Fruit fly (Drosophila melanogaster) whole organism, embryonic: ENCODE results near the gene Pez.
A peak's percentile ranks its signal among the peaks of the same experiment; 100 is the strongest.

Experiments used
- Adf1 ChIP-seq: fragments of 200-800 bp; sonication (Bioruptor generic); IDR thresholded peaks from 2 replicates; pipeline ENCODE4 v1.3.6; 2022; ENCODE audit warnings: missing biosample characterization, missing genetic modification characterization
- Asciz ChIP-seq: fragments of 200-800 bp; sonication (Bioruptor generic); optimal IDR thresholded peaks from 2 replicates; lab custom pipeline; 2017; ENCODE audit warnings: missing biosample characterization, mild to moderate bottlenecking, missing genetic modification characterization, missing genetic modification reagents
- CG10431 ChIP-seq: fragments of 200-800 bp; sonication (Bioruptor generic); optimal IDR thresholded peaks from 3 replicates; lab custom pipeline; 2018; ENCODE audit warnings: missing biosample characterization, mild to moderate bottlenecking, missing genetic modification characterization
- CG11085 ChIP-seq: fragments of 200-800 bp; sonication (Bioruptor generic); IDR thresholded peaks from 2 replicates; pipeline ENCODE4 v1.3.6; 2022; ENCODE audit warnings: missing biosample characterization, missing genetic modification characterization
- CG11695 ChIP-seq: fragments of 200-800 bp; sonication (Bioruptor generic); IDR thresholded peaks from 3 replicates; pipeline ENCODE4 v1.3.6; 2022; ENCODE audit warnings: missing biosample characterization, missing genetic modification characterization
- CG12104 ChIP-seq: fragments of 200-800 bp; sonication (Bioruptor generic); optimal IDR thresholded peaks from 3 replicates; lab custom pipeline; 2016; ENCODE audit warnings: missing biosample characterization, missing genetic modification characterization
- CG12219 ChIP-seq: fragments of 200-800 bp; sonication (Bioruptor generic); optimal IDR thresholded peaks from 3 replicates; lab custom pipeline; 2018; ENCODE audit warnings: missing biosample characterization, mild to moderate bottlenecking, missing genetic modification characterization
- CG12236 ChIP-seq: fragments of 200-800 bp; sonication (Bioruptor generic); optimal IDR thresholded peaks from 2 replicates; lab custom pipeline; 2016; ENCODE audit warnings: missing biosample characterization, missing genetic modification characterization
- CG14441 ChIP-seq: fragments of 200-800 bp; sonication (Bioruptor generic); IDR thresholded peaks from 2 replicates; pipeline ENCODE4 v1.3.6; 2022; ENCODE audit warnings: missing biosample characterization, missing genetic modification characterization
- CG18262 ChIP-seq: fragments of 200-800 bp; optimal IDR thresholded peaks from 3 replicates; lab custom pipeline; 2019; ENCODE audit warnings: missing biosample characterization, mild to moderate bottlenecking, missing genetic modification characterization, moderate library complexity
- CG18476 ChIP-seq: fragments of 200-800 bp; sonication (Bioruptor generic); optimal IDR thresholded peaks from 2 replicates; lab custom pipeline; 2016; ENCODE audit warnings: missing biosample characterization, mild to moderate bottlenecking, missing genetic modification characterization
- CG18619 ChIP-seq: fragments of 200-800 bp; sonication (Bioruptor generic); optimal IDR thresholded peaks from 3 replicates; lab custom pipeline; 2017; ENCODE audit warnings: missing biosample characterization, mild to moderate bottlenecking, missing genetic modification characterization
- CG30020 ChIP-seq: fragments of 200-800 bp; optimal IDR thresholded peaks from 2 replicates; lab custom pipeline; 2019; ENCODE audit warnings: missing biosample characterization, mild to moderate bottlenecking, missing genetic modification characterization, moderate library complexity
- CG31388 ChIP-seq: fragments of 200-800 bp; sonication (Bioruptor generic); optimal IDR thresholded peaks from 2 replicates; lab custom pipeline; 2016; ENCODE audit warnings: missing biosample characterization, missing genetic modification characterization
- CG4328 ChIP-seq: fragments of 200-800 bp; sonication (Bioruptor generic); optimal IDR thresholded peaks from 3 replicates; lab custom pipeline; 2017; ENCODE audit warnings: missing biosample characterization, missing genetic modification reagents, missing genetic modification characterization
- CG5180 ChIP-seq: fragments of 200-800 bp; sonication (Bioruptor generic); optimal IDR thresholded peaks from 3 replicates; lab custom pipeline; 2017; ENCODE audit warnings: missing biosample characterization, missing genetic modification characterization, mild to moderate bottlenecking, moderate library complexity, missing genetic modification reagents
- CG5245 ChIP-seq: fragments of 200-800 bp; sonication (Bioruptor generic); optimal IDR thresholded peaks from 3 replicates; lab custom pipeline; 2016; ENCODE audit warnings: missing biosample characterization, missing genetic modification characterization
- CG6654 ChIP-seq: fragments of 200-800 bp; sonication (Bioruptor generic); optimal IDR thresholded peaks from 2 replicates; lab custom pipeline; 2017; ENCODE audit warnings: missing biosample characterization, mild to moderate bottlenecking, missing genetic modification characterization
- CG6765 ChIP-seq: fragments of 200-800 bp; sonication (Bioruptor generic); optimal IDR thresholded peaks from 3 replicates; lab custom pipeline; 2017; ENCODE audit warnings: missing biosample characterization, mild to moderate bottlenecking, missing genetic modification characterization
- CG6791 ChIP-seq: fragments of 200-800 bp; sonication (Bioruptor generic); IDR thresholded peaks from 3 replicates; pipeline ENCODE4 v1.3.6; 2022; ENCODE audit warnings: missing biosample characterization, missing genetic modification characterization; ENCODE audit not compliant: partially characterized antibody
- CG8478 ChIP-seq: fragments of >200 bp; optimal IDR thresholded peaks from 2 replicates; lab custom pipeline; 2018
- CG8924 ChIP-seq: fragments of 200-800 bp; optimal IDR thresholded peaks from 3 replicates; lab custom pipeline; 2019; ENCODE audit warnings: missing biosample characterization, mild to moderate bottlenecking, missing genetic modification characterization, moderate library complexity
- D ChIP-seq, 2 experiments: fragments of 200-800 bp in 1 of 2; fragments of >200 bp in 1 of 2; sonication (Bioruptor generic) in 1 of 2; optimal IDR thresholded peaks; 2 replicates in 1 of 2; 3 replicates in 1 of 2; lab custom pipeline; 2017; ENCODE audit warnings: mild to moderate bottlenecking in 1 of 2, missing biosample characterization in 1 of 2, missing genetic modification characterization in 1 of 2, missing genetic modification reagents in 1 of 2
- D19A ChIP-seq: fragments of 200-800 bp; optimal IDR thresholded peaks from 3 replicates; lab custom pipeline; 2019; ENCODE audit warnings: missing biosample characterization, mild to moderate bottlenecking, missing genetic modification characterization, moderate library complexity
- Dip2 ChIP-seq: fragments of 200-800 bp; sonication (Bioruptor generic); IDR thresholded peaks from 2 replicates; pipeline ENCODE4 v1.3.6; 2022; ENCODE audit warnings: missing biosample characterization, missing genetic modification characterization
- Eip74EF ChIP-seq, 2 experiments: fragments of 200-800 bp in 1 of 2; fragments of >200 bp in 1 of 2; sonication (Bioruptor generic) in 1 of 2; optimal IDR thresholded peaks; 2 replicates each; lab custom pipeline; 2017 to 2019; ENCODE audit warnings: missing biosample characterization in 2 of 2, missing genetic modification characterization in 2 of 2, mild to moderate bottlenecking in 1 of 2, moderate library complexity in 1 of 2
- Ets65A ChIP-seq: fragments of 200-800 bp; sonication (Bioruptor generic); peaks from one replicate; lab custom pipeline; 2016; ENCODE audit warnings: missing biosample characterization, missing genetic modification characterization
- Gsc ChIP-seq: fragments of 200-800 bp; sonication (Bioruptor generic); IDR thresholded peaks from 2 replicates; pipeline ENCODE4 v1.3.6; 2022; ENCODE audit warnings: missing biosample characterization, missing genetic modification characterization
- Jarid2 ChIP-seq: fragments of 200-800 bp; sonication (Bioruptor generic); optimal IDR thresholded peaks from 3 replicates; lab custom pipeline; 2017; ENCODE audit warnings: mild to moderate bottlenecking, missing biosample characterization, missing genetic modification reagents, missing genetic modification characterization
- Lhr ChIP-seq: fragments of 200-800 bp; sonication (Bioruptor generic); optimal IDR thresholded peaks from 3 replicates; lab custom pipeline; 2017; ENCODE audit warnings: mild to moderate bottlenecking, missing biosample characterization, missing genetic modification reagents, missing genetic modification characterization
- Oaz ChIP-seq: fragments of 200-800 bp; sonication (Bioruptor generic); IDR thresholded peaks from 2 replicates; pipeline ENCODE4 v1.3.6; 2022; ENCODE audit warnings: missing biosample characterization, missing genetic modification characterization
- Optix ChIP-seq: fragments of 200-800 bp; sonication (Bioruptor generic); IDR thresholded peaks from 3 replicates; pipeline ENCODE4 v1.3.6; 2022; ENCODE audit warnings: missing biosample characterization, missing genetic modification characterization
- Rx ChIP-seq: fragments of 200-800 bp; sonication (Bioruptor generic); IDR thresholded peaks from 2 replicates; pipeline ENCODE4 v1.3.6; 2022; ENCODE audit warnings: missing biosample characterization, missing genetic modification characterization
- Tbp ChIP-seq: fragments of >200 bp; optimal IDR thresholded peaks from 2 replicates; lab custom pipeline; 2018; ENCODE audit warnings: missing biosample characterization, missing genetic modification characterization
- Xrp1 ChIP-seq: fragments of 200-800 bp; sonication (Bioruptor generic); IDR thresholded peaks from 2 replicates; pipeline ENCODE4 v1.3.6; 2022; ENCODE audit warnings: missing biosample characterization, missing genetic modification characterization
- cg ChIP-seq: fragments of 200-800 bp; sonication (Bioruptor generic); optimal IDR thresholded peaks from 3 replicates; lab custom pipeline; 2019; ENCODE audit warnings: missing biosample characterization, mild to moderate bottlenecking, missing genetic modification characterization, moderate library complexity
- croc ChIP-seq: fragments of 200-800 bp; sonication (Bioruptor generic); conservative IDR thresholded peaks from 3 replicates; pipeline ENCODE4 v1.3.6; 2022; ENCODE audit warnings: missing biosample characterization, missing genetic modification characterization
- ems ChIP-seq: fragments of 200-800 bp; sonication (Bioruptor generic); optimal IDR thresholded peaks from 3 replicates; lab custom pipeline; 2016; ENCODE audit warnings: missing biosample characterization, missing genetic modification characterization
- ewg ChIP-seq: fragments of 200-800 bp; sonication (Bioruptor generic); optimal IDR thresholded peaks from 3 replicates; lab custom pipeline; 2017; ENCODE audit warnings: mild to moderate bottlenecking, missing biosample characterization, missing genetic modification reagents, missing genetic modification characterization
- eyg ChIP-seq: fragments of 200-800 bp; sonication (Bioruptor generic); optimal IDR thresholded peaks from 3 replicates; lab custom pipeline; 2016; ENCODE audit warnings: missing biosample characterization, missing genetic modification characterization
- gsb-n ChIP-seq: fragments of 200-800 bp; sonication (Bioruptor generic); optimal IDR thresholded peaks from 3 replicates; lab custom pipeline; 2018; ENCODE audit warnings: missing biosample characterization, mild to moderate bottlenecking, missing genetic modification characterization
- inv ChIP-seq: fragments of 200-800 bp; sonication (Bioruptor generic); IDR thresholded peaks from 2 replicates; pipeline ENCODE4 v1.3.6; 2022; ENCODE audit warnings: missing biosample characterization, missing genetic modification characterization; ENCODE audit not compliant: partially characterized antibody
- ken ChIP-seq: fragments of 200-800 bp; sonication (Bioruptor generic); IDR thresholded peaks from 3 replicates; pipeline ENCODE4 v1.3.6; 2022; ENCODE audit warnings: missing biosample characterization, missing genetic modification characterization
- nerfin-1 ChIP-seq: fragments of 200-800 bp; sonication (Bioruptor generic); optimal IDR thresholded peaks from 3 replicates; lab custom pipeline; 2019; ENCODE audit warnings: missing biosample characterization, mild to moderate bottlenecking, missing genetic modification characterization, moderate library complexity
- pros ChIP-seq: fragments of 200-800 bp; sonication (Bioruptor generic); optimal IDR thresholded peaks from 3 replicates; lab custom pipeline; 2019; ENCODE audit warnings: missing biosample characterization, mild to moderate bottlenecking, missing genetic modification characterization, moderate library complexity
- row ChIP-seq: fragments of 200-800 bp; sonication (Bioruptor generic); IDR thresholded peaks from 3 replicates; pipeline ENCODE4 v1.3.6; 2022; ENCODE audit warnings: missing biosample characterization, missing genetic modification characterization
- sc ChIP-seq, 3 experiments: fragments of >200 bp in 2 of 3; fragments of 200-800 bp in 1 of 3; sonication (Bioruptor generic) in 1 of 3; optimal IDR thresholded peaks; 2 replicates in 2 of 3; 3 replicates in 1 of 3; lab custom pipeline; 2017; ENCODE audit warnings: mild to moderate bottlenecking in 1 of 3, missing biosample characterization in 1 of 3, missing genetic modification characterization in 1 of 3, missing genetic modification reagents in 1 of 3
- sd ChIP-seq: fragments of 200-800 bp; sonication (Bioruptor generic); optimal IDR thresholded peaks from 3 replicates; lab custom pipeline; 2018; ENCODE audit warnings: missing biosample characterization, mild to moderate bottlenecking, missing genetic modification characterization, moderate library complexity
- sim ChIP-seq: fragments of 200-800 bp; sonication (Bioruptor generic); IDR thresholded peaks from 2 replicates; pipeline ENCODE4 v1.3.6; 2022; ENCODE audit warnings: missing biosample characterization, missing genetic modification characterization
- twi ChIP-seq: fragments of 200-800 bp; optimal IDR thresholded peaks from 2 replicates; lab custom pipeline; 2019; ENCODE audit warnings: missing biosample characterization, mild to moderate bottlenecking, missing genetic modification characterization, moderate library complexity
- vnd ChIP-seq: fragments of 200-800 bp; sonication (Bioruptor generic); IDR thresholded peaks from 3 replicates; pipeline ENCODE4 v1.3.6; 2022; ENCODE audit warnings: missing biosample characterization, missing genetic modification characterization; ENCODE audit not compliant: partially characterized antibody

The Pez gene

dm6 chr2L:6291605-6292004 is 46.9 kb downstream of the Pez start (continued):
- no peak for TF ChIP-seq Tbp (GFP tag; lab: Kevin White, UChicago)
- TF ChIP-seq gsb-n (tag; lab: Kevin White, UChicago), result peak; percentile 28
- TF ChIP-seq Asciz (GFP tag; lab: Kevin White, UChicago), result peak; percentile 66
- TF ChIP-seq Gsc (GFP tag; lab: Robert Waterston, UW), result no peak
- TF ChIP-seq CG18262 (tag; lab: Kevin White, UChicago), result peak; percentile 50
- no peak for TF ChIP-seq inv (GFP tag; lab: Robert Waterston, UW)
- peak; percentile 11 for TF ChIP-seq D19A (tag; lab: Kevin White, UChicago)
- no peak for TF ChIP-seq Ets65A (GFP tag; lab: Kevin White, UChicago)
- peak; percentile 59 for TF ChIP-seq CG10431 (GFP tag; lab: Kevin White, UChicago)
- no peak for TF ChIP-seq CG30020 (tag; lab: Kevin White, UChicago)
- no peak for TF ChIP-seq CG14441 (GFP tag; lab: Robert Waterston, UW)
- TF ChIP-seq CG11695 (GFP tag; lab: Robert Waterston, UW), result no peak
- no peak for TF ChIP-seq ems
- TF ChIP-seq CG11085 (GFP tag; lab: Robert Waterston, UW), result no peak
- peak; percentile 0 for TF ChIP-seq CG8924 (tag; lab: Kevin White, UChicago)
- TF ChIP-seq Dip2 (GFP tag; lab: Robert Waterston, UW), result no peak
- TF ChIP-seq D (optimal IDR thresholded peaks at IDR 0.05; lab: Kevin White, UChicago), result no peak
- no peak for TF ChIP-seq D (GFP tag; optimal IDR thresholded peaks at IDR 0.05; lab: Kevin White, UChicago)
- TF ChIP-seq Adf1 (GFP tag; lab: Robert Waterston, UW), result no peak
- peak; percentile 49 for TF ChIP-seq twi (tag; lab: Kevin White, UChicago)
- TF ChIP-seq Eip74EF (GFP tag; optimal IDR thresholded peaks at IDR 0.05; lab: Kevin White, UChicago), result peak in 1 of 2 experiments; percentile 43
- TF ChIP-seq Xrp1, result peak; percentile 25; the same call in 1 of the 2 replicates
- TF ChIP-seq Optix, result no peak
- TF ChIP-seq cg, result no peak
- no peak for TF ChIP-seq eyg (GFP tag; lab: Kevin White, UChicago)
- peak; percentile 34 for TF ChIP-seq pros
- TF ChIP-seq Oaz (GFP tag; lab: Robert Waterston, UW), result no peak
- TF ChIP-seq nerfin-1 (tag; lab: Kevin White, UChicago), result peak; percentile 18
- TF ChIP-seq sd (tag; lab: Kevin White, UChicago), result peak; percentile 45
- TF ChIP-seq CG12219 (GFP tag; lab: Kevin White, UChicago), result peak; percentile 21
- no peak for TF ChIP-seq Jarid2
- TF ChIP-seq ken, result no peak
- TF ChIP-seq CG12104 (GFP tag; lab: Kevin White, UChicago), result no peak
- TF ChIP-seq CG6791 (GFP tag; lab: Robert Waterston, UW), result no peak
- no peak for TF ChIP-seq row (GFP tag; lab: Robert Waterston, UW)
- no peak for TF ChIP-seq CG8478 (lab: Kevin White, UChicago)
- TF ChIP-seq CG5245 (GFP tag; lab: Kevin White, UChicago), result no peak
- peak; percentile 54 for TF ChIP-seq CG4328 (GFP tag; lab: Kevin White, UChicago)
- no peak for TF ChIP-seq CG5180 (GFP tag; lab: Kevin White, UChicago)
- TF ChIP-seq Lhr (GFP tag; lab: Kevin White, UChicago), result no peak
- TF ChIP-seq sc (optimal IDR thresholded peaks at IDR 0.05; lab: Kevin White, UChicago), result no peak
- TF ChIP-seq sc (GFP tag; optimal IDR thresholded peaks at IDR 0.05; lab: Kevin White, UChicago), result no peak
- no peak for TF ChIP-seq CG6654
- no peak for TF ChIP-seq CG18476 (GFP tag; lab: Kevin White, UChicago)
- no peak for TF ChIP-seq sim (GFP tag; lab: Robert Waterston, UW)
- TF ChIP-seq ewg (GFP tag; lab: Kevin White, UChicago), result no peak
- no peak for TF ChIP-seq CG12236
- TF ChIP-seq CG31388, result no peak
- TF ChIP-seq vnd (GFP tag; lab: Robert Waterston, UW), result no peak
- TF ChIP-seq croc (GFP tag; lab: Robert Waterston, UW), result no peak
- TF ChIP-seq CG18619 (GFP tag; lab: Kevin White, UChicago), result no peak
- no peak for TF ChIP-seq Rx (GFP tag; lab: Robert Waterston, UW)
- no peak for TF ChIP-seq CG6765
